Worm (Caenorhabditis elegans) whole organism, mixed stage, embryonic: ENCODE data around the gene enee-1.

ENCODE experiments used
- M03D4.4 ChIP-seq: sonication (generic microtip); optimal IDR thresholded peaks from 2 replicates; lab custom pipeline; 2017; ENCODE audit warnings: mild to moderate bottlenecking, missing genetic modification characterization, missing compliant biosample characterization
- bed-3 ChIP-seq: fragments of 200-800 bp; sonication (Bioruptor generic); optimal IDR thresholded peaks from 3 replicates; lab custom pipeline; 2018; ENCODE audit warnings: mild to moderate bottlenecking, missing genetic modification characterization, moderate library complexity, missing compliant biosample characterization
- blmp-1 ChIP-seq: fragments of 150-350 bp; optimal IDR thresholded peaks from 2 replicates; lab custom pipeline; 2014; ENCODE audit warnings: missing biosample characterization, missing genetic modification characterization
- ceh-39 ChIP-seq: fragments of 150-350 bp; optimal IDR thresholded peaks from 2 replicates; lab custom pipeline; 2014; ENCODE audit warnings: missing biosample characterization, missing genetic modification characterization
- ceh-43 ChIP-seq: fragments of 200-800 bp; sonication (Bioruptor generic); optimal IDR thresholded peaks from 2 replicates; lab custom pipeline; 2018; ENCODE audit warnings: mild to moderate bottlenecking, missing genetic modification characterization, moderate library complexity, missing compliant biosample characterization
- ces-1 ChIP-seq: fragments of 150-350 bp; optimal IDR thresholded peaks from 2 replicates; lab custom pipeline; 2014; ENCODE audit warnings: missing biosample characterization, missing genetic modification reagents, missing genetic modification characterization
- cnd-1 ChIP-seq: fragments of 200-800 bp; sonication (Bioruptor generic); optimal IDR thresholded peaks from 2 replicates; lab custom pipeline; 2018; ENCODE audit warnings: mild to moderate bottlenecking, missing genetic modification characterization, missing compliant biosample characterization
- drap-1 ChIP-seq: fragments of 200-800 bp; sonication (Bioruptor generic); optimal IDR thresholded peaks from 3 replicates; lab custom pipeline; 2018; ENCODE audit warnings: mild to moderate bottlenecking, missing genetic modification characterization, missing compliant biosample characterization
- elt-1 ChIP-seq: sonication (generic microtip); optimal IDR thresholded peaks from 2 replicates; lab custom pipeline; 2017; ENCODE audit warnings: missing genetic modification characterization, mild to moderate bottlenecking, missing compliant biosample characterization, antibody characterized with exemption, moderate library complexity, borderline replicate concordance; ENCODE audit not compliant: insufficient read depth
- elt-3 ChIP-seq: fragments of 150-350 bp; optimal IDR thresholded peaks from 2 replicates; lab custom pipeline; 2014; ENCODE audit warnings: missing biosample characterization, missing genetic modification characterization
- flh-1 ChIP-seq: fragments of 200-800 bp; sonication (Bioruptor generic); optimal IDR thresholded peaks from 2 replicates; lab custom pipeline; 2018; ENCODE audit warnings: mild to moderate bottlenecking, missing genetic modification characterization, moderate library complexity, missing compliant biosample characterization
- ham-2 ChIP-seq: fragments of 200-800 bp; sonication (Bioruptor generic); optimal IDR thresholded peaks from 2 replicates; lab custom pipeline; 2018; ENCODE audit warnings: mild to moderate bottlenecking, missing genetic modification characterization, missing compliant biosample characterization
- hlh-1 ChIP-seq: fragments of 150-350 bp; optimal IDR thresholded peaks from 2 replicates; lab custom pipeline; 2014; ENCODE audit warnings: missing biosample characterization, missing genetic modification reagents, missing genetic modification characterization
- lin-13 ChIP-seq: fragments of 150-350 bp; optimal IDR thresholded peaks from 2 replicates; lab custom pipeline; 2014; ENCODE audit warnings: missing biosample characterization, missing genetic modification characterization
- lin-32 ChIP-seq: fragments of 200-800 bp; sonication (Bioruptor generic); optimal IDR thresholded peaks from 2 replicates; lab custom pipeline; 2018; ENCODE audit warnings: mild to moderate bottlenecking, missing genetic modification characterization, missing compliant biosample characterization
- lsy-2 ChIP-seq: fragments of 150-350 bp; optimal IDR thresholded peaks from 2 replicates; lab custom pipeline; 2014; ENCODE audit warnings: missing biosample characterization, missing genetic modification characterization
- mab-5 ChIP-seq: fragments of 150-350 bp; optimal IDR thresholded peaks from 2 replicates; lab custom pipeline; 2014; ENCODE audit warnings: missing biosample characterization, missing genetic modification characterization
- mep-1 ChIP-seq: fragments of 150-350 bp; optimal IDR thresholded peaks from 2 replicates; lab custom pipeline; 2017; ENCODE audit warnings: missing biosample characterization, missing genetic modification reagents, missing genetic modification characterization, inconsistent platforms
- mls-2 ChIP-seq: sonication (generic microtip); optimal IDR thresholded peaks from 2 replicates; lab custom pipeline; 2016; ENCODE audit warnings: mild to moderate bottlenecking, missing genetic modification characterization, moderate library complexity, missing compliant biosample characterization
- nhr-12 ChIP-seq: fragments of 150-350 bp; optimal IDR thresholded peaks from 2 replicates; lab custom pipeline; 2014; ENCODE audit warnings: missing biosample characterization, missing genetic modification characterization
- nhr-2 ChIP-seq: fragments of 150-350 bp; optimal IDR thresholded peaks from 2 replicates; lab custom pipeline; 2014; ENCODE audit warnings: missing biosample characterization, missing genetic modification characterization
- nhr-237 ChIP-seq: fragments of 150-350 bp; optimal IDR thresholded peaks from 2 replicates; lab custom pipeline; 2014; ENCODE audit warnings: missing biosample characterization, missing genetic modification characterization
- nhr-28 ChIP-seq: fragments of 150-350 bp; optimal IDR thresholded peaks from 2 replicates; lab custom pipeline; 2014; ENCODE audit warnings: missing biosample characterization, missing genetic modification characterization
- nhr-76 ChIP-seq: sonication (generic microtip); optimal IDR thresholded peaks from 2 replicates; lab custom pipeline; 2017; ENCODE audit warnings: missing biosample characterization, missing genetic modification characterization
- pha-4 ChIP-seq: fragments of 150-350 bp; optimal IDR thresholded peaks from 2 replicates; lab custom pipeline; 2018; ENCODE audit warnings: missing biosample characterization, missing genetic modification reagents, missing genetic modification characterization
- sem-2 ChIP-seq: fragments of 200-800 bp; sonication (Bioruptor generic); optimal IDR thresholded peaks from 2 replicates; lab custom pipeline; 2018; ENCODE audit warnings: mild to moderate bottlenecking, missing genetic modification characterization, missing compliant biosample characterization
- snpc-4 ChIP-seq: fragments of 150-350 bp; optimal IDR thresholded peaks from 2 replicates; lab custom pipeline; 2014; ENCODE audit warnings: missing biosample characterization, missing genetic modification characterization
- sptf-1 ChIP-seq: sonication (generic microtip); optimal IDR thresholded peaks from 2 replicates; lab custom pipeline; 2017; ENCODE audit warnings: mild to moderate bottlenecking, missing genetic modification characterization, moderate library complexity, missing compliant biosample characterization
- tbx-8 ChIP-seq: fragments of 200-800 bp; sonication (Bioruptor generic); optimal IDR thresholded peaks from 2 replicates; lab custom pipeline; 2018; ENCODE audit warnings: mild to moderate bottlenecking, missing genetic modification characterization, moderate library complexity, missing compliant biosample characterization
- unc-120 ChIP-seq: sonication (generic microtip); optimal IDR thresholded peaks from 2 replicates; lab custom pipeline; 2017; ENCODE audit warnings: missing genetic modification characterization, missing compliant biosample characterization; ENCODE audit not compliant: poor library complexity, severe bottlenecking
- unc-39 ChIP-seq: fragments of 150-350 bp; optimal IDR thresholded peaks from 2 replicates; lab custom pipeline; 2014; ENCODE audit warnings: missing biosample characterization, missing genetic modification characterization
- unc-62 ChIP-seq: fragments of 150-350 bp; optimal IDR thresholded peaks from 2 replicates; lab custom pipeline; 2014; ENCODE audit warnings: missing biosample characterization, missing genetic modification reagents, missing genetic modification characterization
- zip-8 ChIP-seq: fragments of 150-350 bp; optimal IDR thresholded peaks from 2 replicates; lab custom pipeline; 2014; ENCODE audit warnings: missing biosample characterization, missing genetic modification characterization
- ztf-11 ChIP-seq: fragments of 150-350 bp; optimal IDR thresholded peaks from 2 replicates; lab custom pipeline; 2014; ENCODE audit warnings: missing biosample characterization, missing genetic modification characterization

The enee-1 gene

ce11 chrII:8212-8611 lies 16.3 kb upstream of the enee-1 start:
- TF ChIP-seq sptf-1 (tag; lab: Kevin White, UChicago), result no peak
- TF ChIP-seq ceh-39 (tag; lab: Kevin White, UChicago), result no peak
- TF ChIP-seq cnd-1 (tag; lab: Kevin White, UChicago), result no peak
- TF ChIP-seq blmp-1 (tag; lab: Kevin White, UChicago), result no peak
- TF ChIP-seq ztf-11, result no peak
- no peak for TF ChIP-seq flh-1
- no peak for TF ChIP-seq sem-2 (GFP tag; lab: Kevin White, UChicago)
- no peak for TF ChIP-seq elt-3
- no peak for TF ChIP-seq ceh-43
- TF ChIP-seq lsy-2 (tag; lab: Kevin White, UChicago), result no peak
- TF ChIP-seq mep-1 (tag; lab: Kevin White, UChicago), result no peak
- no peak for TF ChIP-seq lin-32 (GFP tag; lab: Kevin White, UChicago)
- TF ChIP-seq unc-39 (tag; lab: Kevin White, UChicago), result no peak
- TF ChIP-seq unc-62 (GFP tag; lab: Kevin White, UChicago), result no peak
- TF ChIP-seq mls-2 (tag; lab: Kevin White, UChicago), result no peak
- no peak for TF ChIP-seq nhr-12

ce11 chrII:11783-12182 lies 12.7 kb upstream of the enee-1 start, which contains the start of gene best-4:
Gene best-4 (minus strand): TSS chrII:11883.
- TF ChIP-seq drap-1 (GFP tag; lab: Kevin White, UChicago), result no peak
- TF ChIP-seq mep-1 (tag; lab: Kevin White, UChicago), result no peak
- no peak for TF ChIP-seq hlh-1 (tag; lab: Kevin White, UChicago)
- TF ChIP-seq sptf-1 (tag; lab: Kevin White, UChicago), result no peak
- no peak for TF ChIP-seq zip-8 (tag; lab: Kevin White, UChicago)
- TF ChIP-seq sem-2 (GFP tag; lab: Kevin White, UChicago), result no peak
- TF ChIP-seq lin-13, result no peak
- no peak for TF ChIP-seq pha-4 (tag; lab: Kevin White, UChicago)

- TF ChIP-seq nhr-76 (tag; lab: Kevin White, UChicago) (no peak), unc-62 (GFP tag; lab: Kevin White, UChicago) (no peak), mab-5 (tag; lab: Kevin White, UChicago) (no peak), bed-3 (no peak), snpc-4 (tag; lab: Kevin White, UChicago) (no peak), nhr-12 (no peak), ces-1 (GFP tag; lab: Kevin White, UChicago) (no peak), elt-1 (tag; lab: Kevin White, UChicago) (no peak), sptf-1 (tag; lab: Kevin White, UChicago) (no peak), mep-1 (tag; lab: Kevin White, UChicago) (no peak), M03D4.4 (tag; lab: Kevin White, UChicago) (no peak), pha-4 (tag; lab: Kevin White, UChicago) (no peak), flh-1 (no peak), unc-39 (tag; lab: Kevin White, UChicago) (no peak), nhr-28 (tag; lab: Kevin White, UChicago) (no peak), mls-2 (tag; lab: Kevin White, UChicago) (no peak), cnd-1 (tag; lab: Kevin White, UChicago) (no peak), nhr-237 (tag; lab: Kevin White, UChicago) (no peak), unc-120 (tag; lab: Kevin White, UChicago) (no peak)
These were observed 11.8 kb upstream of the enee-1 start, which contains the start of gene best-3 for ce11 chrII:12685-13084. Gene best-3 (plus strand): TSS chrII:12985.

ce11 chrII:18787-19186 lies 5.7 kb upstream of the enee-1 start:
- TF ChIP-seq mab-5 (tag; lab: Kevin White, UChicago) (no peak), sem-2 (GFP tag; lab: Kevin White, UChicago) (no peak), ces-1 (GFP tag; lab: Kevin White, UChicago) (no peak), lin-13 (no peak), tbx-8 (GFP tag; lab: Kevin White, UChicago) (no peak), nhr-76 (tag; lab: Kevin White, UChicago) (no peak), unc-39 (tag; lab: Kevin White, UChicago) (no peak), elt-1 (tag; lab: Kevin White, UChicago) (no peak), bed-3 (no peak), nhr-2 (tag; lab: Kevin White, UChicago) (no peak), unc-62 (GFP tag; lab: Kevin White, UChicago) (no peak), drap-1 (GFP tag; lab: Kevin White, UChicago) (peak; percentile 63), lin-32 (GFP tag; lab: Kevin White, UChicago) (no peak), unc-120 (tag; lab: Kevin White, UChicago) (peak; percentile 69), elt-3 (no peak), M03D4.4 (tag; lab: Kevin White, UChicago) (peak; percentile 59), nhr-28 (tag; lab: Kevin White, UChicago) (no peak), pha-4 (tag; lab: Kevin White, UChicago) (peak; percentile 45), ceh-39 (tag; lab: Kevin White, UChicago) (no peak), sptf-1 (tag; lab: Kevin White, UChicago) (peak; percentile 66), ceh-43 (no peak), ztf-11 (peak; percentile 52), lsy-2 (tag; lab: Kevin White, UChicago) (no peak), blmp-1 (tag; lab: Kevin White, UChicago) (no peak), nhr-12 (no peak), ham-2 (GFP tag; lab: Kevin White, UChicago) (no peak), nhr-237 (tag; lab: Kevin White, UChicago) (peak; percentile 10), mep-1 (tag; lab: Kevin White, UChicago) (peak; percentile 60), cnd-1 (tag; lab: Kevin White, UChicago) (no peak), mls-2 (tag; lab: Kevin White, UChicago) (peak; percentile 44), hlh-1 (tag; lab: Kevin White, UChicago) (no peak)
